Worm (Caenorhabditis elegans) whole organism, L2 larva: ENCODE data around the gene sqst-2.
A peak's percentile ranks its signal among the peaks of the same experiment; 100 is the strongest.

Source experiments
- C34F6.9 ChIP-seq: fragments of 150-350 bp; optimal IDR thresholded peaks from 2 replicates; lab custom pipeline; 2014; ENCODE audit warnings: missing biosample characterization, missing genetic modification characterization
- F13H6.1 ChIP-seq: sonication (generic microtip); optimal IDR thresholded peaks from 2 replicates; lab custom pipeline; 2016; ENCODE audit warnings: missing genetic modification characterization, missing compliant biosample characterization
- R02D3.7 ChIP-seq: fragments of 150-350 bp; optimal IDR thresholded peaks from 2 replicates; lab custom pipeline; 2014; ENCODE audit warnings: missing biosample characterization, missing genetic modification characterization
- Y55F3AM.14 ChIP-seq: fragments of 200-800 bp; sonication (Bioruptor generic); optimal IDR thresholded peaks from 2 replicates; lab custom pipeline; 2018; ENCODE audit warnings: mild to moderate bottlenecking, missing genetic modification characterization, missing compliant biosample characterization
- aly-2 ChIP-seq: fragments of 150-350 bp; optimal IDR thresholded peaks from 2 replicates; lab custom pipeline; 2014; ENCODE audit warnings: missing biosample characterization, missing genetic modification characterization
- ama-1 ChIP-seq: fragments of 150-350 bp; optimal IDR thresholded peaks from 2 replicates; lab custom pipeline; 2018; ENCODE audit warnings: inconsistent platforms
- blmp-1 ChIP-seq: sonication (generic microtip); optimal IDR thresholded peaks from 2 replicates; lab custom pipeline; 2017; ENCODE audit warnings: missing genetic modification characterization, mild to moderate bottlenecking, missing compliant biosample characterization, antibody characterized with exemption, moderate library complexity; ENCODE audit not compliant: insufficient read depth
- crh-2 ChIP-seq: sonication (generic microtip); optimal IDR thresholded peaks from 2 replicates; lab custom pipeline; 2017; ENCODE audit warnings: missing biosample characterization, missing genetic modification characterization
- dmd-4 ChIP-seq: sonication (generic microtip); optimal IDR thresholded peaks from 2 replicates; lab custom pipeline; 2017; ENCODE audit warnings: missing biosample characterization, missing genetic modification characterization
- elt-1 ChIP-seq: fragments of 150-350 bp; optimal IDR thresholded peaks from 2 replicates; lab custom pipeline; 2014; ENCODE audit warnings: missing biosample characterization, missing genetic modification characterization
- fos-1 ChIP-seq: fragments of 150-350 bp; optimal IDR thresholded peaks from 2 replicates; lab custom pipeline; 2014; ENCODE audit warnings: missing biosample characterization, missing genetic modification characterization
- gmeb-1 ChIP-seq: fragments of 150-350 bp; optimal IDR thresholded peaks from 2 replicates; lab custom pipeline; 2014; ENCODE audit warnings: missing biosample characterization, missing genetic modification characterization
- lin-11 ChIP-seq: fragments of 150-350 bp; sonication (generic microtip); optimal IDR thresholded peaks from 2 replicates; lab custom pipeline; 2014; ENCODE audit warnings: missing biosample characterization, missing genetic modification characterization, inconsistent platforms, mixed read lengths
- lsy-2 ChIP-seq, 2 experiments: fragments of 150-350 bp in 1 of 2; sonication (generic microtip) in 1 of 2; optimal IDR thresholded peaks; 2 replicates each; lab custom pipeline; 2014 to 2017; ENCODE audit warnings: missing biosample characterization in 2 of 2, missing genetic modification characterization in 2 of 2
- mab-5 ChIP-seq: fragments of 150-350 bp; optimal IDR thresholded peaks from 2 replicates; lab custom pipeline; 2014; ENCODE audit warnings: missing biosample characterization, missing genetic modification characterization
- mdl-1 ChIP-seq, 2 experiments: fragments of 150-350 bp in 1 of 2; sonication (generic microtip) in 1 of 2; optimal IDR thresholded peaks; 2 replicates each; lab custom pipeline; 2017; ENCODE audit warnings: missing biosample characterization in 2 of 2, missing genetic modification characterization in 2 of 2
- nhr-12 ChIP-seq: fragments of 150-350 bp; optimal IDR thresholded peaks from 2 replicates; lab custom pipeline; 2014; ENCODE audit warnings: missing biosample characterization, missing genetic modification characterization
- nhr-129 ChIP-seq: fragments of 150-350 bp; optimal IDR thresholded peaks from 2 replicates; lab custom pipeline; 2014; ENCODE audit warnings: missing biosample characterization, missing genetic modification characterization
- nhr-21 ChIP-seq: fragments of 150-350 bp; optimal IDR thresholded peaks from 2 replicates; lab custom pipeline; 2014; ENCODE audit warnings: missing biosample characterization, missing genetic modification characterization
- nhr-23 ChIP-seq: fragments of 150-350 bp; optimal IDR thresholded peaks from 2 replicates; lab custom pipeline; 2014; ENCODE audit warnings: missing biosample characterization, missing genetic modification reagents, missing genetic modification characterization
- nhr-237 ChIP-seq: fragments of 150-350 bp; optimal IDR thresholded peaks from 2 replicates; lab custom pipeline; 2014; ENCODE audit warnings: missing biosample characterization, missing genetic modification characterization
- nhr-25 ChIP-seq: fragments of 150-350 bp; sonication (generic microtip); optimal IDR thresholded peaks from 3 replicates; lab custom pipeline; 2014; ENCODE audit warnings: missing biosample characterization, missing genetic modification characterization
- nhr-6 ChIP-seq: fragments of 150-350 bp; optimal IDR thresholded peaks from 2 replicates; lab custom pipeline; 2014; ENCODE audit warnings: missing biosample characterization, missing genetic modification characterization
- nhr-77 ChIP-seq: fragments of 150-350 bp; optimal IDR thresholded peaks from 2 replicates; lab custom pipeline; 2014; ENCODE audit warnings: missing biosample characterization, missing genetic modification characterization
- skn-1 ChIP-seq: sonication (generic microtip); optimal IDR thresholded peaks from 2 replicates; lab custom pipeline; 2017; ENCODE audit warnings: missing biosample characterization, missing genetic modification characterization
- sma-3 ChIP-seq: sonication (generic microtip); optimal IDR thresholded peaks from 2 replicates; lab custom pipeline; 2016; ENCODE audit warnings: missing genetic modification reagents, missing genetic modification characterization, missing compliant biosample characterization
- sma-9 ChIP-seq, 2 experiments: fragments of 150-350 bp in 1 of 2; sonication (generic microtip) in 1 of 2; optimal IDR thresholded peaks; 2 replicates each; lab custom pipeline; 2014 to 2016; ENCODE audit warnings: missing genetic modification characterization in 2 of 2, mild to moderate bottlenecking in 1 of 2, missing biosample characterization in 1 of 2, missing compliant biosample characterization in 1 of 2, missing genetic modification reagents in 1 of 2, moderate library complexity in 1 of 2
- snpc-4 ChIP-seq: fragments of 150-350 bp; optimal IDR thresholded peaks from 2 replicates; lab custom pipeline; 2014; ENCODE audit warnings: missing biosample characterization, missing genetic modification characterization
- unc-39 ChIP-seq: fragments of 150-350 bp; optimal IDR thresholded peaks from 2 replicates; lab custom pipeline; 2014; ENCODE audit warnings: missing biosample characterization, missing genetic modification characterization
- unc-55 ChIP-seq: fragments of 150-350 bp; sonication (generic microtip); optimal IDR thresholded peaks from 3 replicates; lab custom pipeline; 2014; ENCODE audit warnings: missing biosample characterization, missing genetic modification reagents, missing genetic modification characterization
- unc-62 ChIP-seq: fragments of 150-350 bp; optimal IDR thresholded peaks from 2 replicates; lab custom pipeline; 2014; ENCODE audit warnings: missing biosample characterization, missing genetic modification reagents, missing genetic modification characterization
- zag-1 ChIP-seq: fragments of 150-350 bp; optimal IDR thresholded peaks from 2 replicates; lab custom pipeline; 2014; ENCODE audit warnings: missing biosample characterization, missing genetic modification characterization
- ztf-4 ChIP-seq: fragments of 150-350 bp; optimal IDR thresholded peaks from 2 replicates; lab custom pipeline; 2014; ENCODE audit warnings: missing biosample characterization, missing genetic modification characterization

Gene sqst-2

ce11 chrIV:7319931-7320435, 8.8 kb downstream of the sqst-2 start (continued):
- TF ChIP-seq F13H6.1 (tag; lab: Kevin White, UChicago), result peak; percentile 97
- peak; percentile 67 for TF ChIP-seq Y55F3AM.14 (GFP tag; lab: Kevin White, UChicago)
- TF ChIP-seq nhr-129 (tag; lab: Kevin White, UChicago), result peak; percentile 75
- peak; percentile 62 for TF ChIP-seq unc-55 (GFP tag; lab: Kevin White, UChicago)
- TF ChIP-seq nhr-21, result peak; percentile 78
- TF ChIP-seq aly-2 (tag; lab: Kevin White, UChicago), result no peak
- peak; percentile 31 for TF ChIP-seq snpc-4
- TF ChIP-seq R02D3.7 (tag; lab: Kevin White, UChicago), result no peak
- peak; percentile 28 for TF ChIP-seq blmp-1 (tag; lab: Kevin White, UChicago)
- TF ChIP-seq unc-39 (tag; lab: Kevin White, UChicago), result no peak
- peak; percentile 62 for TF ChIP-seq ztf-4 (tag; lab: Kevin White, UChicago)
- peak; percentile 60 for TF ChIP-seq unc-62 (GFP tag; lab: Kevin White, UChicago)
- peak; percentile 83 for TF ChIP-seq crh-2 (tag; lab: Kevin White, UChicago)
- TF ChIP-seq C34F6.9 (tag; lab: Kevin White, UChicago), result peak; percentile 91
- TF ChIP-seq skn-1 (tag; lab: Kevin White, UChicago), result no peak
- no peak for TF ChIP-seq nhr-23 (tag; lab: Kevin White, UChicago)
- peak; percentile 38 for TF ChIP-seq zag-1 (tag; lab: Kevin White, UChicago)
- TF ChIP-seq elt-1 (tag; lab: Kevin White, UChicago), result no peak
- TF ChIP-seq nhr-77 (tag; lab: Kevin White, UChicago), result peak; percentile 4
- peak; percentile 53 for TF ChIP-seq nhr-6 (tag; lab: Kevin White, UChicago)

DNA sequence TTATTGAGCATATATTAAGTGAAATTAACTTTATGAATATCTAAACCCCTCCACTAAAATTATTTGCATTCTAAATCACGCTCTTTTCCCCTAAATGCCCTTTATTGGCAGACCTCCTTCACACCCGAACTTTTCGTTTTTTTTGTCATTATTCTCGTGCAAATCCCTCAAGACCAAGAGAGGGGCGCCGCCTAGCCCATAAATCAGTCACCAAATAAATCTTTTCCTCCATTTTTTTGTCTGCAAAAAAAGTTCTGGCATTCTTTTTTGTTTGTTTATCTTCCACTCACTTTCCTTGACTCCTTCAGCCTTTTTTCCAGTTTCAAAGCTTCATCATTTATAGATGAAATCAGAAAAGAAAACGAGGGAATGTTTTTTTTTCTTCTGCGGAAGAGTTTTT, 9.9 kb downstream of the sqst-2 start:
- TF ChIP-seq mdl-1 (tag; optimal IDR thresholded peaks at IDR 0.05; lab: Kevin White, UChicago), result peak in 1 of 2 experiments; percentile 6
- peak; percentile 21 for TF ChIP-seq sma-9 (GFP tag; optimal IDR thresholded peaks at IDR 0.05; lab: Kevin White, UChicago)
- TF ChIP-seq sma-9 (tag; optimal IDR thresholded peaks at IDR 0.05; lab: Kevin White, UChicago), result no peak
- TF ChIP-seq snpc-4, result no peak
- no peak for TF ChIP-seq unc-39 (tag; lab: Kevin White, UChicago)
- no peak for TF ChIP-seq F13H6.1 (tag; lab: Kevin White, UChicago)
- TF ChIP-seq nhr-237 (tag; lab: Kevin White, UChicago), result no peak
- TF ChIP-seq mab-5 (tag; lab: Kevin White, UChicago), result peak; percentile 73
- peak in 1 of 2 experiments; percentile 14 for TF ChIP-seq lsy-2 (tag; optimal IDR thresholded peaks at IDR 0.05; lab: Kevin White, UChicago)

- TF ChIP-seq nhr-25 (tag; lab: Kevin White, UChicago) (peak; percentile 47), R02D3.7 (tag; lab: Kevin White, UChicago) (no peak), snpc-4 (no peak), C34F6.9 (tag; lab: Kevin White, UChicago) (peak; percentile 44), dmd-4 (no peak), blmp-1 (tag; lab: Kevin White, UChicago) (peak; percentile 19), nhr-6 (tag; lab: Kevin White, UChicago) (peak; percentile 5), lin-11 (tag; lab: Kevin White, UChicago) (no peak), crh-2 (tag; lab: Kevin White, UChicago) (peak; percentile 1), lsy-2 (tag; optimal IDR thresholded peaks at IDR 0.05; lab: Kevin White, UChicago) (peak in 1 of 2 experiments; percentile 43), nhr-237 (tag; lab: Kevin White, UChicago) (no peak), nhr-129 (tag; lab: Kevin White, UChicago) (peak; percentile 16), sma-9 (GFP tag; optimal IDR thresholded peaks at IDR 0.05; lab: Kevin White, UChicago) (peak; percentile 16), sma-9 (tag; optimal IDR thresholded peaks at IDR 0.05; lab: Kevin White, UChicago) (no peak)
These were observed 10.8 kb downstream of the sqst-2 start for ce11 chrIV:7317829-7318529.

- TF ChIP-seq sma-9 (GFP tag; optimal IDR thresholded peaks at IDR 0.05; lab: Kevin White, UChicago), result peak; percentile 2
- TF ChIP-seq sma-9 (tag; optimal IDR thresholded peaks at IDR 0.05; lab: Kevin White, UChicago), result no peak
- peak; percentile 18 for TF ChIP-seq sma-3 (GFP tag; lab: Kevin White, UChicago)
- TF ChIP-seq nhr-12, result no peak
- TF ChIP-seq dmd-4, result no peak
- peak; percentile 61 for TF ChIP-seq ama-1 (lab: Kevin White, UChicago)
- TF ChIP-seq snpc-4, result peak; percentile 92
- TF ChIP-seq gmeb-1 (tag; lab: Kevin White, UChicago), result peak; percentile 30
- peak in 1 of 2 experiments; percentile 19 for TF ChIP-seq lsy-2 (tag; optimal IDR thresholded peaks at IDR 0.05; lab: Kevin White, UChicago)
- peak; percentile 2 for TF ChIP-seq fos-1
- TF ChIP-seq crh-2 (tag; lab: Kevin White, UChicago), result peak; percentile 35
These were observed 12.1 kb downstream of the sqst-2 start, which contains the start of gene F42C5.9 for ce11 chrIV:7316613-7317153. F42C5.9 (minus strand) TSS chrIV:7317103.
